Worm (Caenorhabditis elegans): Measurements from ENCODE around the gene Y22F5A.11.

DNA sequence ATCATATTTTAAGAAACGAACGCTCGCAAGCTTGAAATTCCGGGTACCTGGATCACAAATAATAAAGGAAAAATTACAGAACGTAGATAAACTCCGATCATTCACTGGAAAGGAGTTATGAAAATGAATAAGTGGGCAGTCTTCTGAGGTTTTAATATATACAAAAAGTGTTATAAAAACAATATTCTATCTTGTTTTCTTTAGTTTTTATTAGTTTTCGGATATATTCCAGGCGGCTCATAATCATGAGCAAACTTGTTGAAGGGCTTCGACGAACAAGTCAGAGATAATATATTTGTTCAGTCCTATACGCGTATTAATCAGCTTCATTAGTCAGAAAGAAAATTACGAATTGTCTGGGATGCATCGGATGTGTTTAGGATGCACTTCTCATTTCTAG lies 38.5 kb upstream of the Y22F5A.11 start, which contains the start of gene gcy-6:
- TF ChIP-seq W03F9.2 (tag; optimal IDR thresholded peaks at IDR 0.05) (no peak), him-1 (tag; optimal IDR thresholded peaks at IDR 0.05) (no peak), dao-5 (tag; optimal IDR thresholded peaks at IDR 0.05) (no peak)

All from whole organism, L4/young adult.